Worm (Caenorhabditis elegans) whole organism, midembryonic: ENCODE results near the gene dhcr-24.

Experiments
- T22C8.4 ChIP-seq: fragments of 200-800 bp; sonication (Bioruptor generic); IDR thresholded peaks from 2 replicates; pipeline ENCODE4 v1.3.6; 2022; ENCODE audit warnings: missing genetic modification characterization, missing compliant biosample characterization
- cog-1 ChIP-seq: sonication (generic microtip); optimal IDR thresholded peaks from 2 replicates; lab custom pipeline; 2016; ENCODE audit warnings: missing genetic modification characterization, missing compliant biosample characterization
- med-1 ChIP-seq: sonication (generic microtip); optimal IDR thresholded peaks from 2 replicates; lab custom pipeline; 2017; ENCODE audit warnings: missing genetic modification characterization, mild to moderate bottlenecking, missing compliant biosample characterization, antibody characterized with exemption, missing genetic modification reagents; ENCODE audit not compliant: insufficient read depth
- ztf-29 ChIP-seq: fragments of 200-800 bp; sonication (Bioruptor generic); IDR thresholded peaks from 2 replicates; pipeline ENCODE4 v1.3.6; 2022; ENCODE audit warnings: missing genetic modification reagents, missing genetic modification characterization, missing compliant biosample characterization

DNA sequence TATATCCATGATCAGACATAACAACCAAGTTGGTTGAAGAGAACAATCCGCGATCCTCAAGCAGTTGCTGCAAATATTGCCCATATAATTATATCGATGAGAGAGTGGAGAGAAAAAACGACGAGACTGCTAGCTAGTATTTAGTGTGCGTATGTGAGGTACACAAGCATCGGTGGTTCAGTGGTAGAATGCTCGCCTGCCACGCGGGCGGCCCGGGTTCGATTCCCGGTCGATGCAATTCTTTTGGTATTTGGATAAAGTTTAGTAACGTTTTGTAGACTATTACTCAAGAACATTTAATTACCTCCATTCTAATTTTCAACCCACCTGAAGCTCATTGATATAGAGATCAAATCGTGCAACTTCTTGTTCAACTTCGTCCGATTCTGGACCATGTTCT lies 49.1 kb upstream of the dhcr-24 start:
- TF ChIP-seq cog-1 (tag; lab: Kevin White, UChicago) = peak; percentile 21
- TF ChIP-seq T22C8.4 (GFP tag; lab: Robert Waterston, UW) = peak; percentile 88
- peak; percentile 82 for TF ChIP-seq ztf-29 (GFP tag; lab: Robert Waterston, UW)
- peak; percentile 3 for TF ChIP-seq med-1 (GFP tag; lab: Kevin White, UChicago)
